Worm (Caenorhabditis elegans): ENCODE results near the gene gex-5.

DNA sequence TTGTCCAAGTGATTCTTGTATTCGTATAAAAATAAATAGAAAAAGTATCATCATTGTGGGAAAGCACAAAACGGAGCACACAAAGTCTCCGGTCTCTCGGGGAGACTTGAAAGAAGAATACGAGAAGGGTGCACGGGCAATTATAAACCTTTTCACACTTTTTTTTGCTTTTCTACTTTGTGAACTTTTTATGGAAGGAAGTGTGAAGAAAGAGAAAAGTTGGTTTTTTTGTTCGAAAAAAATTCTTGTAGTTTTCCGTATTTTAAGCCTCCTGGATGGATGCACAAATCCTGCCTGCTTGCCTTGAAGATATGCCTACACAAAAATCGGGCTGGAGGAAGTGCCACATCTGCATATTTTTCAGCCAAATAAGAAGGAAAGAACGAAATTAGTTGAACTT lies 3.8 kb downstream of the gex-5 start, which contains the start of gene B0393.7:
- TF ChIP-seq unc-62 (GFP tag; optimal IDR thresholded peaks at IDR 0.05) (no peak), ceh-82 (tag; optimal IDR thresholded peaks at IDR 0.05) (no peak), egl-13 (tag; optimal IDR thresholded peaks at IDR 0.05) (no peak), nhr-77 (tag; optimal IDR thresholded peaks at IDR 0.05) (no peak)

All from whole organism, L1 larva.